Worm (Caenorhabditis elegans) whole organism, L2 larva: ENCODE data around the gene fbxb-41.

Experiments used
- F13H6.1 ChIP-seq: sonication (generic microtip); optimal IDR thresholded peaks from 2 replicates; lab custom pipeline; 2016; ENCODE audit warnings: missing genetic modification characterization, missing compliant biosample characterization
- elt-1 ChIP-seq: fragments of 150-350 bp; optimal IDR thresholded peaks from 2 replicates; lab custom pipeline; 2014; ENCODE audit warnings: missing biosample characterization, missing genetic modification characterization
- lin-11 ChIP-seq: fragments of 150-350 bp; sonication (generic microtip); optimal IDR thresholded peaks from 2 replicates; lab custom pipeline; 2014; ENCODE audit warnings: missing biosample characterization, missing genetic modification characterization, inconsistent platforms, mixed read lengths
- nhr-21 ChIP-seq: fragments of 150-350 bp; optimal IDR thresholded peaks from 2 replicates; lab custom pipeline; 2014; ENCODE audit warnings: missing biosample characterization, missing genetic modification characterization
- unc-55 ChIP-seq: fragments of 150-350 bp; sonication (generic microtip); optimal IDR thresholded peaks from 3 replicates; lab custom pipeline; 2014; ENCODE audit warnings: missing biosample characterization, missing genetic modification reagents, missing genetic modification characterization
- ztf-11 ChIP-seq: sonication (generic microtip); optimal IDR thresholded peaks from 2 replicates; lab custom pipeline; 2017; ENCODE audit warnings: missing biosample characterization, missing genetic modification characterization

DNA sequence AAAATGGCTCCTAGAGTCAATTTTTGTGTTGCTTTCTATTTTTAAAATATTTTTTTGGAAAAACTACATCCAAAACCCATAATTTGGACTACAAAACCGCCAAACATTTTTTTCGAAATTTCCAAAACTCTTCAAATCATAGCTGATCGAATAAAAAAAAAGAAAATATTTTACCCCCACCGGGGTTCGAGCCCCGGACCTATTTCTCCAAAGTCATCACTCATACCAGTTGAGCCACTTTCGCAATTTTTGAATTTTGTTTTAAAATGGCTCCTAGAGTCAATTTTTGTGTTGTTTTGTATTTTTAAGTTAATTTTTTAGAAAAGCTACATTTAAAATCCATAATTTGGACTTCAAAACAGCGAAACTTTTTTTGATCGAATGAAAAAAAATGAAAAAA, 43.4 kb upstream of the fbxb-41 start:
- TF ChIP-seq elt-1 (tag; lab: Kevin White, UChicago) (no peak), lin-11 (tag; lab: Kevin White, UChicago) (no peak), unc-55 (no peak), nhr-21 (tag; lab: Kevin White, UChicago) (no peak), ztf-11 (tag; lab: Kevin White, UChicago) (no peak), F13H6.1 (no peak)
